Worm (Caenorhabditis elegans) whole organism, L1 larva: ENCODE data around the gene agxt-1.

Source experiments
- lin-13 ChIP-seq: fragments of 150-350 bp; optimal IDR thresholded peaks from 2 replicates; lab custom pipeline; 2014; ENCODE audit warnings: missing biosample characterization, missing genetic modification reagents, missing genetic modification characterization
- pag-3 ChIP-seq: sonication (generic microtip); optimal IDR thresholded peaks from 2 replicates; lab custom pipeline; 2017; ENCODE audit warnings: missing genetic modification characterization, mild to moderate bottlenecking, missing compliant biosample characterization, antibody characterized with exemption, borderline replicate concordance; ENCODE audit not compliant: insufficient read depth
- sptf-1 ChIP-seq: fragments of 150-350 bp; optimal IDR thresholded peaks from 2 replicates; lab custom pipeline; 2014; ENCODE audit warnings: missing biosample characterization, missing genetic modification characterization

- TF ChIP-seq lin-13 (GFP tag; lab: Kevin White, UChicago) (no peak), sptf-1 (tag; lab: Kevin White, UChicago) (no peak), pag-3 (tag; lab: Kevin White, UChicago) (no peak)
Measured at ce11 chrII:8873842-8874241, 28.4 kb downstream of the agxt-1 start, which contains the start of gene T07D4.2.
